Worm (Caenorhabditis elegans): Measurements from ENCODE around the gene plx-2.

The plx-2 gene

ce11 chrII:14388213-14388612 is 36.5 kb downstream of the plx-2 start, which contains the start of gene F26H11.8:
Gene F26H11.8 (plus strand): TSS chrII:14388513.
- no peak for TF ChIP-seq nhr-237 (tag; optimal IDR thresholded peaks at IDR 0.05)
- TF ChIP-seq snpc-4 (tag; optimal IDR thresholded peaks at IDR 0.05), result no peak
- TF ChIP-seq pqm-1 (tag; optimal IDR thresholded peaks at IDR 0.05), result no peak
- no peak for TF ChIP-seq mml-1 (tag; optimal IDR thresholded peaks at IDR 0.05)
- TF ChIP-seq ztf-4 (tag; optimal IDR thresholded peaks at IDR 0.05), result no peak

ce11 chrII:14383644-14384043 is 41.0 kb downstream of the plx-2 start, which contains the start of gene mes-2:
Gene mes-2 (plus strand): TSS chrII:14383973.
- no peak for TF ChIP-seq nhr-28 (tag; optimal IDR thresholded peaks at IDR 0.05)
- TF ChIP-seq egl-5 (tag; optimal IDR thresholded peaks at IDR 0.05), result peak; percentile 77
- TF ChIP-seq snpc-4 (tag; optimal IDR thresholded peaks at IDR 0.05), result peak; percentile 78
- peak; percentile 79 for TF ChIP-seq skn-1 (tag; optimal IDR thresholded peaks at IDR 0.05)
- TF ChIP-seq lsy-12 (tag; optimal IDR thresholded peaks at IDR 0.05), result no peak
- peak; percentile 78 for TF ChIP-seq nhr-23 (tag; optimal IDR thresholded peaks at IDR 0.05)
- no peak for TF ChIP-seq unc-62 (GFP tag; optimal IDR thresholded peaks at IDR 0.05)
- TF ChIP-seq nhr-12 (tag; optimal IDR thresholded peaks at IDR 0.05), result no peak
- peak; percentile 45 for TF ChIP-seq pqm-1 (tag; optimal IDR thresholded peaks at IDR 0.05)
- no peak for TF ChIP-seq ama-1 (optimal IDR thresholded peaks at IDR 0.05)
- TF ChIP-seq nhr-237 (tag; optimal IDR thresholded peaks at IDR 0.05), result no peak
- TF ChIP-seq elt-3 (tag; optimal IDR thresholded peaks at IDR 0.05), result no peak
- TF ChIP-seq mml-1 (tag; optimal IDR thresholded peaks at IDR 0.05), result no peak
- TF ChIP-seq elt-1 (tag; optimal IDR thresholded peaks at IDR 0.05), result no peak
- no peak for TF ChIP-seq fkh-10 (GFP tag; optimal IDR thresholded peaks at IDR 0.05)
- peak; percentile 37 for TF ChIP-seq lin-39 (tag; optimal IDR thresholded peaks at IDR 0.05)
- peak; percentile 93 for TF ChIP-seq pha-4 (tag; optimal IDR thresholded peaks at IDR 0.05)
- peak; percentile 41 for TF ChIP-seq ceh-28 (tag; optimal IDR thresholded peaks at IDR 0.05)
- no peak for TF ChIP-seq zag-1 (tag; optimal IDR thresholded peaks at IDR 0.05)
- no peak for TF ChIP-seq ceh-9 (tag; optimal IDR thresholded peaks at IDR 0.05)
- peak; percentile 21 for TF ChIP-seq elt-2 (tag; optimal IDR thresholded peaks at IDR 0.05)
- TF ChIP-seq hmg-11 (tag; optimal IDR thresholded peaks at IDR 0.05), result peak; percentile 53
- no peak for TF ChIP-seq unc-39 (tag; optimal IDR thresholded peaks at IDR 0.05)
- peak; percentile 64 for TF ChIP-seq nhr-25 (tag; optimal IDR thresholded peaks at IDR 0.05)
- peak; percentile 88 for TF ChIP-seq lin-15B (tag; optimal IDR thresholded peaks at IDR 0.05)
- peak; percentile 66 for TF ChIP-seq R02D3.7 (tag; optimal IDR thresholded peaks at IDR 0.05)
- TF ChIP-seq ceh-16 (tag; optimal IDR thresholded peaks at IDR 0.05), result no peak
- no peak for TF ChIP-seq eor-1 (tag; optimal IDR thresholded peaks at IDR 0.05)
- no peak for TF ChIP-seq fkh-2 (tag; optimal IDR thresholded peaks at IDR 0.05)
- TF ChIP-seq ceh-82 (tag; optimal IDR thresholded peaks at IDR 0.05), result peak; percentile 50
- peak; percentile 82 for TF ChIP-seq nfya-1 (tag; optimal IDR thresholded peaks at IDR 0.05; ENCODE audit: insufficient read depth)
- no peak for TF ChIP-seq nhr-67 (tag; optimal IDR thresholded peaks at IDR 0.05)
- TF ChIP-seq fos-1 (tag; optimal IDR thresholded peaks at IDR 0.05), result no peak
- TF ChIP-seq nhr-43 (tag; optimal IDR thresholded peaks at IDR 0.05; ENCODE audit: poor library complexity, severe bottlenecking), result peak; percentile 60
- no peak for TF ChIP-seq egl-27 (tag; optimal IDR thresholded peaks at IDR 0.05)
- TF ChIP-seq ztf-4 (tag; optimal IDR thresholded peaks at IDR 0.05), result no peak
- no peak for TF ChIP-seq tbx-2 (tag; optimal IDR thresholded peaks at IDR 0.05)
- TF ChIP-seq mdl-1 (tag; optimal IDR thresholded peaks at IDR 0.05), result no peak
- TF ChIP-seq ztf-11 (tag; optimal IDR thresholded peaks at IDR 0.05), result no peak
- peak; percentile 0 for TF ChIP-seq jun-1 (tag; optimal IDR thresholded peaks at IDR 0.05)
- peak; percentile 10 for TF ChIP-seq nhr-11 (tag; optimal IDR thresholded peaks at IDR 0.05)

ce11 chrII:14381450-14381849 is 43.2 kb downstream of the plx-2 start, which contains the start of gene sdz-26:
Gene sdz-26 (plus strand): TSS chrII:14381750.
- TF ChIP-seq nhr-43 (tag; optimal IDR thresholded peaks at IDR 0.05; ENCODE audit: poor library complexity, severe bottlenecking), result no peak
- no peak for TF ChIP-seq nhr-77 (tag; optimal IDR thresholded peaks at IDR 0.05)
- no peak for TF ChIP-seq egl-5 (tag; optimal IDR thresholded peaks at IDR 0.05)
- no peak for TF ChIP-seq ama-1 (optimal IDR thresholded peaks at IDR 0.05)
- TF ChIP-seq jun-1 (tag; optimal IDR thresholded peaks at IDR 0.05), result no peak
- TF ChIP-seq nhr-11 (tag; optimal IDR thresholded peaks at IDR 0.05), result no peak
- no peak for TF ChIP-seq R02D3.7 (tag; optimal IDR thresholded peaks at IDR 0.05)
- no peak for TF ChIP-seq ceh-9 (tag; optimal IDR thresholded peaks at IDR 0.05)
- TF ChIP-seq snpc-4 (tag; optimal IDR thresholded peaks at IDR 0.05), result no peak

All from whole organism, L3 larva.